Fruit fly (Drosophila melanogaster) whole organism, embryonic: ENCODE results near the gene bero.

ENCODE experiments used
- BtbVII ChIP-seq: fragments of 200-800 bp; sonication (Bioruptor generic); optimal IDR thresholded peaks from 3 replicates; lab custom pipeline; 2017; ENCODE audit warnings: missing biosample characterization, mild to moderate bottlenecking, missing genetic modification characterization
- CG11085 ChIP-seq: fragments of 200-800 bp; sonication (Bioruptor generic); IDR thresholded peaks from 2 replicates; pipeline ENCODE4 v1.3.6; 2022; ENCODE audit warnings: missing biosample characterization, missing genetic modification characterization
- CG14050 ChIP-seq: fragments of 200-800 bp; sonication (Bioruptor generic); IDR thresholded peaks from 3 replicates; pipeline ENCODE4 v1.3.6; 2022; ENCODE audit warnings: missing biosample characterization, missing genetic modification characterization
- CG14667 ChIP-seq: fragments of 200-800 bp; sonication (Bioruptor generic); IDR thresholded peaks from 2 replicates; pipeline ENCODE4 v1.3.6; 2022; ENCODE audit warnings: missing biosample characterization, missing genetic modification characterization
- CG14710 ChIP-seq: fragments of 200-800 bp; sonication (Bioruptor generic); optimal IDR thresholded peaks from 3 replicates; lab custom pipeline; 2019; ENCODE audit warnings: missing biosample characterization, mild to moderate bottlenecking, missing genetic modification characterization, moderate library complexity
- CG1647 ChIP-seq: fragments of 200-800 bp; sonication (Bioruptor generic); optimal IDR thresholded peaks from 3 replicates; lab custom pipeline; 2016; ENCODE audit warnings: missing biosample characterization, missing genetic modification characterization
- CG18262 ChIP-seq: fragments of 200-800 bp; optimal IDR thresholded peaks from 3 replicates; lab custom pipeline; 2019; ENCODE audit warnings: missing biosample characterization, mild to moderate bottlenecking, missing genetic modification characterization, moderate library complexity
- CG18764 ChIP-seq: fragments of 200-800 bp; sonication (Bioruptor generic); optimal IDR thresholded peaks from 3 replicates; lab custom pipeline; 2016; ENCODE audit warnings: missing biosample characterization, missing genetic modification characterization
- CG30020 ChIP-seq: fragments of 200-800 bp; optimal IDR thresholded peaks from 2 replicates; lab custom pipeline; 2019; ENCODE audit warnings: missing biosample characterization, mild to moderate bottlenecking, missing genetic modification characterization, moderate library complexity
- CG4328 ChIP-seq: fragments of 200-800 bp; sonication (Bioruptor generic); optimal IDR thresholded peaks from 3 replicates; lab custom pipeline; 2017; ENCODE audit warnings: missing biosample characterization, missing genetic modification reagents, missing genetic modification characterization
- CG4617 ChIP-seq: fragments of 200-800 bp; sonication (Bioruptor generic); optimal IDR thresholded peaks from 3 replicates; lab custom pipeline; 2016; ENCODE audit warnings: missing biosample characterization, missing genetic modification characterization, borderline replicate concordance
- CG5245 ChIP-seq: fragments of 200-800 bp; sonication (Bioruptor generic); optimal IDR thresholded peaks from 3 replicates; lab custom pipeline; 2016; ENCODE audit warnings: missing biosample characterization, missing genetic modification characterization
- CG7745 ChIP-seq: fragments of 200-800 bp; sonication (Bioruptor generic); optimal IDR thresholded peaks from 2 replicates; lab custom pipeline; 2018; ENCODE audit warnings: missing biosample characterization, mild to moderate bottlenecking, missing genetic modification characterization, moderate library complexity
- CG7987 ChIP-seq: fragments of 200-800 bp; sonication (Bioruptor generic); optimal IDR thresholded peaks from 2 replicates; lab custom pipeline; 2018; ENCODE audit warnings: missing biosample characterization, mild to moderate bottlenecking, missing genetic modification characterization, moderate library complexity
- CG9437 ChIP-seq: fragments of 200-800 bp; sonication (Bioruptor generic); optimal IDR thresholded peaks from 2 replicates; lab custom pipeline; 2018; ENCODE audit warnings: missing biosample characterization, mild to moderate bottlenecking, missing genetic modification characterization
- CG9932 ChIP-seq: fragments of 200-800 bp; sonication (Bioruptor generic); IDR thresholded peaks from 2 replicates; pipeline ENCODE4 v1.3.6; 2022; ENCODE audit warnings: missing biosample characterization, missing genetic modification characterization
- D19A ChIP-seq: fragments of 200-800 bp; optimal IDR thresholded peaks from 3 replicates; lab custom pipeline; 2019; ENCODE audit warnings: missing biosample characterization, mild to moderate bottlenecking, missing genetic modification characterization, moderate library complexity
- Dp ChIP-seq: fragments of 200-800 bp; sonication (Bioruptor generic); optimal IDR thresholded peaks from 2 replicates; lab custom pipeline; 2018; ENCODE audit warnings: missing biosample characterization, mild to moderate bottlenecking, missing genetic modification characterization, moderate library complexity
- HmgZ ChIP-seq: fragments of 200-800 bp; sonication (Bioruptor generic); optimal IDR thresholded peaks from 2 replicates; lab custom pipeline; 2018; ENCODE audit warnings: missing biosample characterization, mild to moderate bottlenecking, missing genetic modification characterization
- Jarid2 ChIP-seq: fragments of 200-800 bp; sonication (Bioruptor generic); optimal IDR thresholded peaks from 3 replicates; lab custom pipeline; 2017; ENCODE audit warnings: mild to moderate bottlenecking, missing biosample characterization, missing genetic modification reagents, missing genetic modification characterization
- MESR4 ChIP-seq: fragments of 200-800 bp; sonication (Bioruptor generic); optimal IDR thresholded peaks from 2 replicates; lab custom pipeline; 2018; ENCODE audit warnings: missing biosample characterization, mild to moderate bottlenecking, missing genetic modification characterization, moderate library complexity
- Scr ChIP-seq: fragments of 200-800 bp; sonication (Bioruptor generic); IDR thresholded peaks from 2 replicates; pipeline ENCODE4 v1.3.6; 2022; ENCODE audit warnings: missing biosample characterization, missing genetic modification characterization; ENCODE audit not compliant: partially characterized antibody
- Sox102F ChIP-seq: fragments of 200-800 bp; sonication (Bioruptor generic); optimal IDR thresholded peaks from 2 replicates; lab custom pipeline; 2018; ENCODE audit warnings: missing biosample characterization, mild to moderate bottlenecking, missing genetic modification characterization, moderate library complexity
- Ssrp ChIP-seq: fragments of 200-800 bp; sonication (Bioruptor generic); optimal IDR thresholded peaks from 2 replicates; lab custom pipeline; 2018; ENCODE audit warnings: missing biosample characterization, mild to moderate bottlenecking, missing genetic modification characterization, moderate library complexity
- TFAM ChIP-seq: fragments of 200-800 bp; sonication (Bioruptor generic); optimal IDR thresholded peaks from 2 replicates; lab custom pipeline; 2017; ENCODE audit warnings: missing biosample characterization, missing genetic modification characterization, inconsistent platforms
- Trl ChIP-seq, 3 experiments: fragments of >200 bp in 2 of 3; fragments of 200-800 bp in 1 of 3; sonication (Bioruptor generic) in 1 of 3; optimal IDR thresholded peaks; 2 replicates in 1 of 3; 3 replicates in 2 of 3; lab custom pipeline; 2016 to 2017; ENCODE audit warnings: missing biosample characterization in 1 of 3, missing genetic modification characterization in 1 of 3
- Xrp1 ChIP-seq: fragments of 200-800 bp; sonication (Bioruptor generic); IDR thresholded peaks from 2 replicates; pipeline ENCODE4 v1.3.6; 2022; ENCODE audit warnings: missing biosample characterization, missing genetic modification characterization
- abd-A ChIP-seq: fragments of 200-800 bp; sonication (Bioruptor generic); optimal IDR thresholded peaks from 3 replicates; lab custom pipeline; 2019; ENCODE audit warnings: missing biosample characterization, mild to moderate bottlenecking, missing genetic modification characterization, moderate library complexity
- amos ChIP-seq: fragments of 200-800 bp; sonication (Bioruptor generic); IDR thresholded peaks from 2 replicates; pipeline ENCODE4 v1.3.6; 2022; ENCODE audit warnings: missing biosample characterization, missing genetic modification characterization; ENCODE audit not compliant: partially characterized antibody
- bowl ChIP-seq: fragments of 200-800 bp; sonication (Bioruptor generic); IDR thresholded peaks from 2 replicates; pipeline ENCODE4 v1.3.6; 2022; ENCODE audit warnings: missing biosample characterization, missing genetic modification characterization
- dati ChIP-seq: fragments of 200-800 bp; sonication (Bioruptor generic); IDR thresholded peaks from 2 replicates; pipeline ENCODE4 v1.3.6; 2022; ENCODE audit warnings: missing biosample characterization, missing genetic modification characterization
- emc ChIP-seq: fragments of 200-800 bp; sonication (Bioruptor generic); optimal IDR thresholded peaks from 2 replicates; lab custom pipeline; 2016; ENCODE audit warnings: missing biosample characterization, missing genetic modification characterization
- ems ChIP-seq: fragments of 200-800 bp; sonication (Bioruptor generic); optimal IDR thresholded peaks from 3 replicates; lab custom pipeline; 2016; ENCODE audit warnings: missing biosample characterization, missing genetic modification characterization
- exex ChIP-seq: fragments of 200-800 bp; sonication (Bioruptor generic); optimal IDR thresholded peaks from 4 replicates; lab custom pipeline; 2018; ENCODE audit warnings: missing biosample characterization, mild to moderate bottlenecking, missing genetic modification characterization, moderate library complexity
- gfzf ChIP-seq: fragments of 200-800 bp; sonication (Bioruptor generic); optimal IDR thresholded peaks from 2 replicates; lab custom pipeline; 2016; ENCODE audit warnings: missing biosample characterization, mild to moderate bottlenecking, missing genetic modification characterization, moderate library complexity
- gt ChIP-seq: fragments of 200-800 bp; sonication (Bioruptor generic); IDR thresholded peaks from 2 replicates; pipeline ENCODE4 v1.3.6; 2022; ENCODE audit warnings: missing biosample characterization, missing genetic modification characterization
- lilli ChIP-seq: fragments of 200-800 bp; sonication (Bioruptor generic); optimal IDR thresholded peaks from 3 replicates; lab custom pipeline; 2016; ENCODE audit warnings: missing biosample characterization, missing genetic modification characterization
- mam ChIP-seq: fragments of 200-800 bp; sonication (Bioruptor generic); optimal IDR thresholded peaks from 3 replicates; lab custom pipeline; 2016; ENCODE audit warnings: missing biosample characterization, missing genetic modification characterization
- mirr ChIP-seq: fragments of 200-800 bp; sonication (Bioruptor generic); optimal IDR thresholded peaks from 3 replicates; lab custom pipeline; 2018; ENCODE audit warnings: missing biosample characterization, mild to moderate bottlenecking, missing genetic modification characterization
- pb ChIP-seq: fragments of 200-800 bp; sonication (Bioruptor generic); optimal IDR thresholded peaks from 3 replicates; lab custom pipeline; 2016; ENCODE audit warnings: missing biosample characterization, missing genetic modification characterization
- pita ChIP-seq: fragments of 200-800 bp; sonication (Bioruptor generic); optimal IDR thresholded peaks from 2 replicates; lab custom pipeline; 2017; ENCODE audit warnings: missing biosample characterization, mild to moderate bottlenecking, missing genetic modification characterization
- psq ChIP-seq: fragments of 200-800 bp; sonication (Bioruptor generic); optimal IDR thresholded peaks from 2 replicates; lab custom pipeline; 2017; ENCODE audit warnings: missing biosample characterization, missing genetic modification characterization
- run ChIP-seq: fragments of 200-800 bp; sonication (Bioruptor generic); optimal IDR thresholded peaks from 3 replicates; lab custom pipeline; 2018; ENCODE audit warnings: missing biosample characterization, mild to moderate bottlenecking, missing genetic modification characterization
- sc ChIP-seq, 3 experiments: fragments of >200 bp in 2 of 3; fragments of 200-800 bp in 1 of 3; sonication (Bioruptor generic) in 1 of 3; optimal IDR thresholded peaks; 2 replicates in 2 of 3; 3 replicates in 1 of 3; lab custom pipeline; 2017; ENCODE audit warnings: mild to moderate bottlenecking in 1 of 3, missing biosample characterization in 1 of 3, missing genetic modification characterization in 1 of 3, missing genetic modification reagents in 1 of 3
- sisA ChIP-seq: fragments of 200-800 bp; sonication (Bioruptor generic); IDR thresholded peaks from 2 replicates; pipeline ENCODE4 v1.3.6; 2022; ENCODE audit warnings: missing biosample characterization, missing genetic modification characterization
- sna ChIP-seq: fragments of 200-800 bp; sonication (Bioruptor generic); IDR thresholded peaks from 2 replicates; pipeline ENCODE4 v1.3.6; 2022; ENCODE audit warnings: missing biosample characterization, missing genetic modification characterization; ENCODE audit not compliant: partially characterized antibody
- stwl ChIP-seq: fragments of 200-800 bp; sonication (Bioruptor generic); optimal IDR thresholded peaks from 3 replicates; lab custom pipeline; 2018; ENCODE audit warnings: missing biosample characterization, mild to moderate bottlenecking, missing genetic modification characterization, moderate library complexity
- tio ChIP-seq: fragments of 200-800 bp; sonication (Bioruptor generic); optimal IDR thresholded peaks from 2 replicates; lab custom pipeline; 2017; ENCODE audit warnings: missing biosample characterization, missing genetic modification characterization, inconsistent platforms

bero gene

dm6 chr2L:20881353-20882079, 23.0 kb downstream of the bero start (continued):
- TF ChIP-seq Scr (GFP tag; lab: Robert Waterston, UW) (no peak), Sox102F (peak; percentile 56), Trl (optimal IDR thresholded peaks at IDR 0.05; lab: Kevin White, UChicago) (no peak), Trl (GFP tag; optimal IDR thresholded peaks at IDR 0.05; lab: Kevin White, UChicago) (peak; percentile 13), D19A (tag; lab: Kevin White, UChicago) (no peak), Dp (no peak), ems (GFP tag; lab: Kevin White, UChicago) (peak; percentile 37), CG4617 (GFP tag; lab: Kevin White, UChicago) (no peak), psq (GFP tag; lab: Kevin White, UChicago) (no peak), CG18764 (GFP tag; lab: Kevin White, UChicago) (peak; percentile 17), Ssrp (peak; percentile 16), Jarid2 (GFP tag; lab: Kevin White, UChicago) (no peak), CG5245 (GFP tag; lab: Kevin White, UChicago) (no peak), BtbVII (GFP tag; lab: Kevin White, UChicago) (no peak), HmgZ (tag; lab: Kevin White, UChicago) (no peak), abd-A (no peak), CG11085 (GFP tag; lab: Robert Waterston, UW) (peak; percentile 50; the same call in 1 of the 2 replicates), tio (no peak), CG14050 (GFP tag; lab: Robert Waterston, UW) (peak; percentile 21; the same call in 1 of the 3 replicates), amos (GFP tag; lab: Robert Waterston, UW) (no peak), CG18262 (tag; lab: Kevin White, UChicago) (peak; percentile 13), CG9437 (GFP tag; lab: Kevin White, UChicago) (no peak), dati (GFP tag; lab: Robert Waterston, UW) (0 out of 2 replicates have a peak, but pooled peaks have one; percentile 17), MESR4 (no peak), Xrp1 (GFP tag; lab: Robert Waterston, UW) (peak; percentile 37; the same call in 1 of the 2 replicates), gfzf (GFP tag; lab: Kevin White, UChicago) (no peak), CG14667 (GFP tag; lab: Robert Waterston, UW) (no peak), lilli (GFP tag; lab: Kevin White, UChicago) (peak; percentile 83), sisA (peak; percentile 55), CG7745 (tag; lab: Kevin White, UChicago) (no peak), CG7987 (no peak), emc (GFP tag; lab: Kevin White, UChicago) (no peak), CG30020 (no peak), stwl (no peak), run (no peak), CG14710 (tag; lab: Kevin White, UChicago) (peak; percentile 6), CG4328 (GFP tag; lab: Kevin White, UChicago) (no peak), CG1647 (GFP tag; lab: Kevin White, UChicago) (peak; percentile 32), TFAM (GFP tag; lab: Kevin White, UChicago) (no peak), CG9932 (GFP tag; lab: Robert Waterston, UW) (peak; percentile 84), exex (tag; lab: Kevin White, UChicago) (peak; percentile 26), pb (GFP tag; lab: Kevin White, UChicago) (no peak), bowl (GFP tag; lab: Robert Waterston, UW) (no peak), sna (GFP tag; lab: Robert Waterston, UW) (no peak), pita (GFP tag; lab: Kevin White, UChicago) (no peak), gt (GFP tag; lab: Robert Waterston, UW) (no peak), mam (GFP tag; lab: Kevin White, UChicago) (peak; percentile 79), mirr (no peak), sc (optimal IDR thresholded peaks at IDR 0.05; lab: Kevin White, UChicago) (no peak), sc (GFP tag; optimal IDR thresholded peaks at IDR 0.05; lab: Kevin White, UChicago) (no peak)
